Worm (Caenorhabditis elegans): ENCODE data around the gene cutl-18.

ce11 chrV:11294393-11294792, 22.3 kb downstream of the cutl-18 start, which contains the start of gene T03F7.6:
- TF ChIP-seq nhr-28 (tag; optimal IDR thresholded peaks at IDR 0.05): no peak
- TF ChIP-seq daf-12 (tag; optimal IDR thresholded peaks at IDR 0.05): no peak
- TF ChIP-seq zag-1 (tag; optimal IDR thresholded peaks at IDR 0.05): no peak
- TF ChIP-seq nhr-25 (tag; optimal IDR thresholded peaks at IDR 0.05): no peak
- TF ChIP-seq aly-2 (tag; optimal IDR thresholded peaks at IDR 0.05): no peak
- TF ChIP-seq egl-5 (tag; optimal IDR thresholded peaks at IDR 0.05): no peak
- no peak for TF ChIP-seq jun-1 (tag; optimal IDR thresholded peaks at IDR 0.05)
- no peak for TF ChIP-seq nhr-11 (tag; optimal IDR thresholded peaks at IDR 0.05)
- TF ChIP-seq snpc-4 (tag; optimal IDR thresholded peaks at IDR 0.05): no peak
- no peak for TF ChIP-seq nhr-76 (tag; optimal IDR thresholded peaks at IDR 0.05)
- no peak for TF ChIP-seq ztf-11 (tag; optimal IDR thresholded peaks at IDR 0.05)
